Fruit fly (Drosophila melanogaster) whole organism, embryonic: Measurements from ENCODE around the gene CG5096.

ENCODE experiments used
- Aef1 ChIP-seq: fragments of 200-800 bp; sonication (Bioruptor generic); IDR thresholded peaks from 3 replicates; pipeline ENCODE4 v1.3.6; 2022; ENCODE audit warnings: missing biosample characterization, missing genetic modification characterization
- Blimp-1 ChIP-seq: fragments of 200-800 bp; sonication (Bioruptor generic); optimal IDR thresholded peaks from 3 replicates; lab custom pipeline; 2018; ENCODE audit warnings: missing biosample characterization, missing genetic modification characterization, mild to moderate bottlenecking, moderate library complexity, missing genetic modification reagents
- CG11085 ChIP-seq: fragments of 200-800 bp; sonication (Bioruptor generic); IDR thresholded peaks from 2 replicates; pipeline ENCODE4 v1.3.6; 2022; ENCODE audit warnings: missing biosample characterization, missing genetic modification characterization
- CG12104 ChIP-seq: fragments of 200-800 bp; sonication (Bioruptor generic); optimal IDR thresholded peaks from 3 replicates; lab custom pipeline; 2016; ENCODE audit warnings: missing biosample characterization, missing genetic modification characterization
- CG12155 ChIP-seq: fragments of 200-800 bp; sonication (Bioruptor generic); optimal IDR thresholded peaks from 3 replicates; lab custom pipeline; 2016; ENCODE audit warnings: missing biosample characterization, missing genetic modification characterization
- CG14667 ChIP-seq: fragments of 200-800 bp; sonication (Bioruptor generic); IDR thresholded peaks from 2 replicates; pipeline ENCODE4 v1.3.6; 2022; ENCODE audit warnings: missing biosample characterization, missing genetic modification characterization
- CG15011 ChIP-seq: fragments of 200-800 bp; sonication (Bioruptor generic); optimal IDR thresholded peaks from 3 replicates; lab custom pipeline; 2018; ENCODE audit warnings: missing biosample characterization, mild to moderate bottlenecking, missing genetic modification characterization
- CG1792 ChIP-seq: fragments of 200-800 bp; sonication (Bioruptor generic); optimal IDR thresholded peaks from 2 replicates; lab custom pipeline; 2016; ENCODE audit warnings: missing biosample characterization, missing genetic modification characterization
- CG18011 ChIP-seq: fragments of 200-800 bp; sonication (Bioruptor generic); optimal IDR thresholded peaks from 2 replicates; lab custom pipeline; 2017; ENCODE audit warnings: missing biosample characterization, missing genetic modification characterization, mild to moderate bottlenecking, moderate library complexity, missing genotype
- CG18599 ChIP-seq: fragments of 200-800 bp; sonication (Bioruptor generic); optimal IDR thresholded peaks from 3 replicates; lab custom pipeline; 2017; ENCODE audit warnings: missing biosample characterization, missing genetic modification characterization, mild to moderate bottlenecking, moderate library complexity, missing genetic modification reagents
- CG2199 ChIP-seq: fragments of 200-800 bp; sonication (Bioruptor generic); IDR thresholded peaks from 3 replicates; pipeline ENCODE4 v1.3.6; 2022; ENCODE audit warnings: missing biosample characterization, missing genetic modification characterization
- CG2678 ChIP-seq: fragments of 200-800 bp; sonication (Bioruptor generic); optimal IDR thresholded peaks from 3 replicates; lab custom pipeline; 2019; ENCODE audit warnings: missing biosample characterization, mild to moderate bottlenecking, missing genetic modification characterization, moderate library complexity
- CG30020 ChIP-seq: fragments of 200-800 bp; optimal IDR thresholded peaks from 2 replicates; lab custom pipeline; 2019; ENCODE audit warnings: missing biosample characterization, mild to moderate bottlenecking, missing genetic modification characterization, moderate library complexity
- CG33557 ChIP-seq: fragments of 200-800 bp; sonication (Bioruptor generic); optimal IDR thresholded peaks from 2 replicates; lab custom pipeline; 2019; ENCODE audit warnings: missing biosample characterization, mild to moderate bottlenecking, missing genetic modification characterization, moderate library complexity
- CG34422 ChIP-seq: fragments of 200-800 bp; sonication (Bioruptor generic); IDR thresholded peaks from 3 replicates; pipeline ENCODE4 v1.3.6; 2022; ENCODE audit warnings: missing biosample characterization, missing genetic modification characterization
- CG4360 ChIP-seq: fragments of 200-800 bp; sonication (Bioruptor generic); IDR thresholded peaks from 2 replicates; pipeline ENCODE4 v1.3.6; 2022; ENCODE audit warnings: missing biosample characterization, missing genetic modification characterization
- CG6854 ChIP-seq: fragments of 200-800 bp; sonication (Bioruptor generic); optimal IDR thresholded peaks from 3 replicates; lab custom pipeline; 2017; ENCODE audit warnings: missing biosample characterization, mild to moderate bottlenecking, missing genetic modification characterization
- CG9876 ChIP-seq: fragments of 200-800 bp; sonication (Bioruptor generic); optimal IDR thresholded peaks from 2 replicates; lab custom pipeline; 2016; ENCODE audit warnings: missing biosample characterization, missing genetic modification characterization
- CG9932 ChIP-seq: fragments of 200-800 bp; sonication (Bioruptor generic); IDR thresholded peaks from 2 replicates; pipeline ENCODE4 v1.3.6; 2022; ENCODE audit warnings: missing biosample characterization, missing genetic modification characterization
- CrebB ChIP-seq: fragments of 200-800 bp; sonication (Bioruptor generic); optimal IDR thresholded peaks from 3 replicates; lab custom pipeline; 2018; ENCODE audit warnings: missing biosample characterization, mild to moderate bottlenecking, missing genetic modification characterization
- Dbx ChIP-seq: fragments of 200-800 bp; sonication (Bioruptor generic); IDR thresholded peaks from 3 replicates; pipeline ENCODE4 v1.3.6; 2022; ENCODE audit warnings: missing biosample characterization, missing genetic modification characterization
- Hand ChIP-seq: fragments of 200-800 bp; sonication (Bioruptor generic); optimal IDR thresholded peaks from 2 replicates; lab custom pipeline; 2017; ENCODE audit warnings: mild to moderate bottlenecking, missing biosample characterization, missing genetic modification reagents, missing genetic modification characterization
- Meics ChIP-seq: fragments of 200-800 bp; sonication (Bioruptor generic); optimal IDR thresholded peaks from 2 replicates; lab custom pipeline; 2017; ENCODE audit warnings: missing biosample characterization, mild to moderate bottlenecking, missing genetic modification characterization
- Mrtf ChIP-seq: fragments of 200-800 bp; sonication (Bioruptor generic); IDR thresholded peaks from 3 replicates; pipeline ENCODE4 v1.3.6; 2022; ENCODE audit warnings: missing biosample characterization, missing genetic modification characterization
- Nf-YB ChIP-seq: fragments of 200-800 bp; sonication (Bioruptor generic); optimal IDR thresholded peaks from 3 replicates; lab custom pipeline; 2019; ENCODE audit warnings: missing biosample characterization, mild to moderate bottlenecking, missing genetic modification characterization, moderate library complexity
- NfI ChIP-seq: fragments of 200-800 bp; sonication (Bioruptor generic); optimal IDR thresholded peaks from 3 replicates; lab custom pipeline; 2018; ENCODE audit warnings: missing biosample characterization, mild to moderate bottlenecking, missing genetic modification characterization, moderate library complexity
- Side ChIP-seq: fragments of 200-800 bp; sonication (Bioruptor generic); optimal IDR thresholded peaks from 2 replicates; lab custom pipeline; 2016; ENCODE audit warnings: missing biosample characterization, missing genetic modification characterization
- TFAM ChIP-seq: fragments of 200-800 bp; sonication (Bioruptor generic); optimal IDR thresholded peaks from 2 replicates; lab custom pipeline; 2017; ENCODE audit warnings: missing biosample characterization, missing genetic modification characterization, inconsistent platforms
- ase ChIP-seq: fragments of 200-800 bp; sonication (Bioruptor generic); IDR thresholded peaks from 3 replicates; pipeline ENCODE4 v1.3.6; 2022; ENCODE audit warnings: missing biosample characterization, missing genetic modification characterization
- bowl ChIP-seq: fragments of 200-800 bp; sonication (Bioruptor generic); IDR thresholded peaks from 2 replicates; pipeline ENCODE4 v1.3.6; 2022; ENCODE audit warnings: missing biosample characterization, missing genetic modification characterization
- bsh ChIP-seq, 2 experiments: fragments of 200-800 bp; sonication (Bioruptor generic); optimal IDR thresholded peaks; 2 replicates each; lab custom pipeline; 2017 to 2018; ENCODE audit warnings: mild to moderate bottlenecking in 2 of 2, missing biosample characterization in 2 of 2, missing genetic modification characterization in 2 of 2, moderate library complexity in 1 of 2
- esg ChIP-seq: fragments of 200-800 bp; sonication (Bioruptor generic); conservative IDR thresholded peaks from 2 replicates; pipeline ENCODE4 v1.3.6; 2022; ENCODE audit warnings: missing biosample characterization, missing genetic modification characterization
- eve ChIP-seq, 2 experiments: fragments of >200 bp; optimal IDR thresholded peaks; 2 replicates each; lab custom pipeline; 2017; ENCODE audit warnings: missing biosample characterization in 2 of 2, missing genetic modification characterization in 2 of 2
- gt ChIP-seq: fragments of 200-800 bp; sonication (Bioruptor generic); IDR thresholded peaks from 2 replicates; pipeline ENCODE4 v1.3.6; 2022; ENCODE audit warnings: missing biosample characterization, missing genetic modification characterization
- hkb ChIP-seq, 2 experiments: fragments of 200-800 bp in 1 of 2; fragments of >200 bp in 1 of 2; sonication (Bioruptor generic) in 1 of 2; IDR thresholded peaks in 1 of 2; optimal IDR thresholded peaks in 1 of 2; 2 replicates each; pipeline versions ENCODE4 v1.3.6 to Lab custom; 2017 to 2022; ENCODE audit warnings: missing biosample characterization in 1 of 2, missing genetic modification characterization in 1 of 2
- kni ChIP-seq: fragments of 200-800 bp; sonication (Bioruptor generic); optimal IDR thresholded peaks from 3 replicates; lab custom pipeline; 2017; ENCODE audit warnings: mild to moderate bottlenecking, missing biosample characterization, missing genetic modification reagents, missing genetic modification characterization
- lbe ChIP-seq: fragments of 200-800 bp; sonication (Bioruptor generic); optimal IDR thresholded peaks from 2 replicates; lab custom pipeline; 2016; ENCODE audit warnings: missing biosample characterization, mild to moderate bottlenecking, missing genetic modification characterization
- mam ChIP-seq: fragments of 200-800 bp; sonication (Bioruptor generic); optimal IDR thresholded peaks from 3 replicates; lab custom pipeline; 2016; ENCODE audit warnings: missing biosample characterization, missing genetic modification characterization
- phol ChIP-seq: fragments of 200-800 bp; sonication (Bioruptor generic); optimal IDR thresholded peaks from 3 replicates; lab custom pipeline; 2018; ENCODE audit warnings: missing biosample characterization, mild to moderate bottlenecking, missing genetic modification characterization, moderate library complexity
- schlank ChIP-seq: fragments of 200-800 bp; sonication (Bioruptor generic); optimal IDR thresholded peaks from 2 replicates; lab custom pipeline; 2018; ENCODE audit warnings: missing biosample characterization, mild to moderate bottlenecking, missing genetic modification characterization
- slp2 ChIP-seq: fragments of 200-800 bp; sonication (Bioruptor generic); optimal IDR thresholded peaks from 2 replicates; lab custom pipeline; 2016; ENCODE audit warnings: missing biosample characterization, missing genetic modification characterization
- sob ChIP-seq: fragments of 200-800 bp; sonication (Bioruptor generic); IDR thresholded peaks from 2 replicates; pipeline ENCODE4 v1.3.6; 2022; ENCODE audit warnings: missing biosample characterization, missing genetic modification characterization
- stc ChIP-seq: fragments of 200-800 bp; sonication (Bioruptor generic); IDR thresholded peaks from 2 replicates; pipeline ENCODE4 v1.3.6; 2022; ENCODE audit warnings: missing biosample characterization, missing genetic modification characterization
- tap ChIP-seq: fragments of 200-800 bp; optimal IDR thresholded peaks from 3 replicates; lab custom pipeline; 2019; ENCODE audit warnings: missing biosample characterization, mild to moderate bottlenecking, missing genetic modification characterization, moderate library complexity
- tgo ChIP-seq: fragments of 200-800 bp; sonication (Bioruptor generic); IDR thresholded peaks from 3 replicates; pipeline ENCODE4 v1.3.6; 2022; ENCODE audit warnings: missing biosample characterization, missing genetic modification characterization
- tll ChIP-seq, 2 experiments: fragments of 200-800 bp in 1 of 2; fragments of >200 bp in 1 of 2; sonication (Bioruptor generic) in 1 of 2; optimal IDR thresholded peaks; 2 replicates each; lab custom pipeline; 2017 to 2019; ENCODE audit warnings: missing biosample characterization in 2 of 2, missing genetic modification characterization in 2 of 2, mild to moderate bottlenecking in 1 of 2, moderate library complexity in 1 of 2
- unc-4 ChIP-seq: fragments of 200-800 bp; sonication (Bioruptor generic); IDR thresholded peaks from 2 replicates; pipeline ENCODE4 v1.3.6; 2022; ENCODE audit warnings: missing biosample characterization, missing genetic modification characterization; ENCODE audit not compliant: partially characterized antibody
- unpg ChIP-seq: fragments of 200-800 bp; sonication (Bioruptor generic); optimal IDR thresholded peaks from 3 replicates; lab custom pipeline; 2018; ENCODE audit warnings: missing biosample characterization, mild to moderate bottlenecking, missing genetic modification characterization, moderate library complexity
- wdn ChIP-seq: fragments of 200-800 bp; sonication (Bioruptor generic); IDR thresholded peaks from 2 replicates; pipeline ENCODE4 v1.3.6; 2022; ENCODE audit warnings: missing biosample characterization, missing genetic modification characterization

CG5096 gene

DNA sequence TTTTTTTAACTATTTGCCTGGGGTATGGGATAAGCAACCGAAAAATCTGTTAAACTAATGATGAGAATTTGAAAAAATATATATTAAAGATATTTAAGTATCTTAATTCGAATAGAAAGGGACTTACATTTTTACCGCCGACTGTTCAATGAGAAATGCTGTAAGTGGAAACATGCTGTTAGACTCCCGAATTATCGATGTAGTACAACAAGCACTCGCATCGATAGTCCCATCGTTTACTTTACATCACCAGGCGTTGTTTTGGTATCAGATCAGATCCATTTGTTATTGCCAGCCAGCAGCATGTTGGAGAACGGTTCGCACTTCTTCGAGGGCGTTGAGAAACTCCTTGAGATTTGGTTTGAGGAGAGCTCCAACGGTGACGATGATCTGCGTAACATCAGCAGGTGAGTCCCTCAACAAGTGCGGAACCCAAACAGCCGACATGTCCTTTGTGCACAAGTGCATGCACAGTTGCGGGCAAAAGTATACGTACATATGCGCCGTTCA, 42.8 kb upstream of the CG5096 start, which contains the start of gene SamDC (continued):
- TF ChIP-seq CrebB (tag; lab: Kevin White, UChicago) (peak; percentile 18), CG12104 (no peak), bsh (GFP tag; optimal IDR thresholded peaks at IDR 0.05; lab: Kevin White, UChicago) (peak in 1 of 2 experiments; percentile 49), CG12155 (GFP tag; lab: Kevin White, UChicago) (peak; percentile 27), kni (GFP tag; lab: Kevin White, UChicago) (no peak), unpg (GFP tag; lab: Kevin White, UChicago) (peak; percentile 57), schlank (tag; lab: Kevin White, UChicago) (peak; percentile 35), CG4360 (GFP tag; lab: Robert Waterston, UW) (0 out of 2 replicates have a peak, but pooled peaks have one; percentile 31), Dbx (GFP tag; lab: Robert Waterston, UW) (peak; percentile 73; the same call in 2 of the 3 replicates), CG6854 (GFP tag; lab: Kevin White, UChicago) (peak; percentile 33), wdn (GFP tag; lab: Robert Waterston, UW) (no peak), CG30020 (peak; percentile 97), CG1792 (GFP tag; lab: Kevin White, UChicago) (no peak), CG2678 (tag; lab: Kevin White, UChicago) (peak; percentile 33), CG15011 (GFP tag; lab: Kevin White, UChicago) (no peak), TFAM (no peak), Mrtf (GFP tag; lab: Robert Waterston, UW) (no peak), CG18599 (GFP tag; lab: Kevin White, UChicago) (no peak), CG11085 (GFP tag; lab: Robert Waterston, UW) (no peak), tap (tag; lab: Kevin White, UChicago) (no peak), lbe (peak; percentile 13), unc-4 (GFP tag; lab: Robert Waterston, UW) (peak; percentile 77), CG9876 (GFP tag; lab: Kevin White, UChicago) (no peak), hkb (optimal IDR thresholded peaks at IDR 0.05; lab: Kevin White, UChicago) (no peak), hkb (GFP tag; IDR thresholded peaks at IDR 0.05; lab: Robert Waterston, UW) (peak; percentile 53; the same call in 1 of the 2 replicates), esg (GFP tag; lab: Robert Waterston, UW) (no peak), CG14667 (GFP tag; lab: Robert Waterston, UW) (no peak), tll (GFP tag; optimal IDR thresholded peaks at IDR 0.05; lab: Kevin White, UChicago) (no peak), sob (GFP tag; lab: Robert Waterston, UW) (peak; percentile 65; the same call in 1 of the 2 replicates), Side (GFP tag; lab: Kevin White, UChicago) (peak; percentile 47), CG18011 (no peak), slp2 (GFP tag; lab: Kevin White, UChicago) (no peak), bowl (no peak), Hand (no peak), CG33557 (GFP tag; lab: Kevin White, UChicago) (no peak), phol (tag; lab: Kevin White, UChicago) (peak; percentile 42), Meics (GFP tag; lab: Kevin White, UChicago) (peak; percentile 25), Blimp-1 (no peak), NfI (peak; percentile 46), eve (GFP tag; optimal IDR thresholded peaks at IDR 0.05; lab: Kevin White, UChicago) (peak in 1 of 2 experiments; percentile 7), gt (GFP tag; lab: Robert Waterston, UW) (no peak), stc (GFP tag; lab: Robert Waterston, UW) (peak; percentile 64; the same call in 1 of the 2 replicates), Nf-YB (GFP tag; lab: Kevin White, UChicago) (peak; percentile 4), ase (GFP tag; lab: Robert Waterston, UW) (no peak), CG2199 (GFP tag; lab: Robert Waterston, UW) (peak; percentile 67; the same call in 2 of the 3 replicates), Aef1 (peak; percentile 24; the same call in 1 of the 3 replicates), CG34422 (GFP tag; lab: Robert Waterston, UW) (peak; percentile 72; the same call in 2 of the 3 replicates), mam (peak; percentile 54), CG9932 (no peak; the same call in 1 of the 2 replicates), tgo (GFP tag; lab: Robert Waterston, UW) (no peak; the same call in 1 of the 3 replicates)
